Fruit fly (Drosophila melanogaster) S2 (cell line): ENCODE results near the gene Mrp5.

Experiments used
- CG8478 ChIP-seq: fragments of >200 bp; optimal IDR thresholded peaks from 2 replicates; lab custom pipeline; 2018
- CTCF ChIP-seq, 2 experiments: fragments of >200 bp; optimal IDR thresholded peaks; 2 replicates each; lab custom pipeline; 2018

Gene Mrp5

dm6 chr3R:19830973-19831372 is 44.5 kb downstream of the Mrp5 start:
- TF ChIP-seq CG8478 (lab: Kevin White, UChicago): no peak
- no peak for TF ChIP-seq CTCF (optimal IDR thresholded peaks at IDR 0.05; lab: Kevin White, UChicago)

DNA sequence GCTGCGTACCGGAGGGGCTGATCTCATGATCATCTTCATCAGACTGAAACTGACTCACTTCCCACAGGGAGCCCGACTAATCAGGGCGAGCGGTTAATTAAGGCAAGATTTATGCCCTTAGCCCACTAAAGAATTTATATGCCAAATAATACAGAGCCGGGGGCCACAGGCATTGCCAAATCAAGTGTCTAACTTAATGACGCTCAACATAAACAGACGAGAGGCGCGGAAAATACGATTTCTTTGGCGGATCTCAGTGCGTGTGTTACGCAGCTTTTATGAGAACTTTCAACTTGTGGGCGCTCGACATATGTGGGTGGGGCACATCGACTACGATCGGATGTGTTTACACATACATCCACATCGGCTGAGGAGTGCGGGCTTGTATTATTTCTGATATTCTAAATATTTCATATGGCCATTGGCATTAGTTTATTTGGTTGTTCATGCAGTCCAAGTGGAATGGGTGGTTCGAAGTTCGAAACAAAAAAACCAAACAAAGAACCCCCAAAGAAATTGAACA is 48.6 kb downstream of the Mrp5 start:
- TF ChIP-seq CTCF (optimal IDR thresholded peaks at IDR 0.05; lab: Kevin White, UChicago): no peak
- TF ChIP-seq CG8478 (lab: Kevin White, UChicago): no peak

DNA sequence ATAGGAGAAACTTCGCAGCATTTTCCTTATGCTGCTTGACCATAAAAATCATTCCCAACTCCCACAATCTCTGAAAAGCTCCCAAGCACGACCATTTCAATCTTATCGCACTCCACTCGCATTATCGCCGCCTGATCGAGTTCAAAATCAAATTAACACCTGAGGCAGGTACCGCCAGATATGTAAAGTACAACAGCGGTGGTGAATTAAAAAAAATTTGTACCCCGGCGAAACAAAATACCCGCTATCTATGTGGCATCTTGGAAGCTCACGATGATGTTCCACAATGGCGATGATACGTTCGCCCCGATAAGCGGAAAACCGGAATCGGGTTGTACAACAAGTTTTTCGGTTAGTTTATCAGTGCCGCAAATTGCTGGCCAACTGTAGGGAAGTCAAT is 49.1 kb downstream of the Mrp5 start:
- TF ChIP-seq CG8478 (lab: Kevin White, UChicago): no peak
- TF ChIP-seq CTCF (optimal IDR thresholded peaks at IDR 0.05; lab: Kevin White, UChicago): no peak

DNA sequence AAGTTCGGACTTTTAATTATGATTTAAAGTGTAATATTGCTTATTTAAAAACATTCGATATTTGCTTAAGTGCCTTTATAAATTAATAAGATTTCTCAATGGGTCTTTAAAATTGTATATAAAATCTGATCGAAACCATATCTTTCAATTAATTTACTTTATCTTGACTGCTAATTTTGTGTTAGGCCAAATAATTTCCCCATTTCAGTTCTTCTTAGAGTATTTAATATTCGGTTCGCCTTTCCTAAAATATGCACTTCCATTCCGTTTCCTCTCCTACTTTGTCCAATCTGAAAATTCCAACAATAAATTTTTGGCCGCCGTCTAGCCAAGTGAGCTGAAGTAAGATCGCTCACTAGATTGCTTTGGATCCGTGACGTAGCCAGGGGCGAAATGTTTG is 51.0 kb downstream of the Mrp5 start:
- TF ChIP-seq CTCF (optimal IDR thresholded peaks at IDR 0.05; lab: Kevin White, UChicago) (no peak), CG8478 (lab: Kevin White, UChicago) (no peak)

- TF ChIP-seq CG8478 (lab: Kevin White, UChicago): no peak
- no peak for TF ChIP-seq CTCF (optimal IDR thresholded peaks at IDR 0.05; lab: Kevin White, UChicago)
These were observed 53.3 kb downstream of the Mrp5 start for dm6 chr3R:19822138-19822537.

DNA sequence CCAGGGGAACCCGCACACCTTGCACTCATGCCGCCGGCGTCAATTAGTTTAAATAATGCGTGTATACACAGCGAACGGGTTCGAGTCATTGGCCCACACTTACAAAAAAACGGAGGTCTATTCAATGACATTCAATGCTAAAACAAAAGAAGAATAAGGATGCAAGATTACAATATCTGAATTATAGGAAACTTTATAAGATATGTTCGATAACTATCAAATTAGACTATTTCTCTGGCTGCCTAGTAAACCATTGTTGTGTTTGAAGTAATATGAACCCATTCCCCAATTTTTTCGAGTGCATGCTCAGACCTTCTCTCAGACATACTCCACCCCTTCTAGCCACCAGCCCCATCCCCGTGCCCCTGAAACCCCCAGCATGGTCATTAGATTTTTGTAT is 54.5 kb downstream of the Mrp5 start:
- TF ChIP-seq CG8478 (lab: Kevin White, UChicago) (no peak), CTCF (optimal IDR thresholded peaks at IDR 0.05; lab: Kevin White, UChicago) (no peak)

- TF ChIP-seq CTCF (optimal IDR thresholded peaks at IDR 0.05; lab: Kevin White, UChicago): no peak
- no peak for TF ChIP-seq CG8478 (lab: Kevin White, UChicago)
These were observed 58.7 kb downstream of the Mrp5 start for dm6 chr3R:19816758-19817157.
